Worm (Caenorhabditis elegans) whole organism, midembryonic: ENCODE measurements around the gene cct-3.

Experiments
- T22C8.4 ChIP-seq: fragments of 200-800 bp; sonication (Bioruptor generic); IDR thresholded peaks from 2 replicates; pipeline ENCODE4 v1.3.6; 2022; ENCODE audit warnings: missing genetic modification characterization, missing compliant biosample characterization
- cog-1 ChIP-seq: sonication (generic microtip); optimal IDR thresholded peaks from 2 replicates; lab custom pipeline; 2016; ENCODE audit warnings: missing genetic modification characterization, missing compliant biosample characterization
- flt-1 ChIP-seq: fragments of 200-800 bp; sonication (Bioruptor generic); IDR thresholded peaks from 2 replicates; pipeline ENCODE4 v1.3.6; 2022; ENCODE audit warnings: missing genetic modification characterization, missing compliant biosample characterization
- klf-2 ChIP-seq: fragments of 200-800 bp; sonication (Bioruptor generic); conservative IDR thresholded peaks from 2 replicates; pipeline ENCODE4 v1.3.6; 2022; ENCODE audit warnings: missing genetic modification reagents, missing genetic modification characterization, missing compliant biosample characterization
- med-1 ChIP-seq: sonication (generic microtip); optimal IDR thresholded peaks from 2 replicates; lab custom pipeline; 2017; ENCODE audit warnings: missing genetic modification characterization, mild to moderate bottlenecking, missing compliant biosample characterization, antibody characterized with exemption, missing genetic modification reagents; ENCODE audit not compliant: insufficient read depth
- ztf-23 ChIP-seq: fragments of 200-800 bp; sonication (Bioruptor generic); IDR thresholded peaks from 2 replicates; pipeline ENCODE4 v1.3.6; 2022; ENCODE audit warnings: missing genetic modification reagents, missing genetic modification characterization, missing compliant biosample characterization
- ztf-29 ChIP-seq: fragments of 200-800 bp; sonication (Bioruptor generic); IDR thresholded peaks from 2 replicates; pipeline ENCODE4 v1.3.6; 2022; ENCODE audit warnings: missing genetic modification reagents, missing genetic modification characterization, missing compliant biosample characterization

- TF ChIP-seq klf-2 (GFP tag; lab: Robert Waterston, UW) (no peak), T22C8.4 (GFP tag; lab: Robert Waterston, UW) (no peak), flt-1 (GFP tag; lab: Robert Waterston, UW) (no peak), med-1 (no peak), ztf-29 (GFP tag; lab: Robert Waterston, UW) (no peak), cog-1 (tag; lab: Kevin White, UChicago) (no peak), ztf-23 (GFP tag; lab: Robert Waterston, UW) (no peak)
Observed at ce11 chrII:2221196-2221896, 12.0 kb upstream of the cct-3 start.
